Worm (Caenorhabditis elegans) whole organism, midembryonic: ENCODE measurements around the gene pudl-1.

Experiments
- cog-1 ChIP-seq: sonication (generic microtip); optimal IDR thresholded peaks from 2 replicates; lab custom pipeline; 2016; ENCODE audit warnings: missing genetic modification characterization, missing compliant biosample characterization
- med-1 ChIP-seq: sonication (generic microtip); optimal IDR thresholded peaks from 2 replicates; lab custom pipeline; 2017; ENCODE audit warnings: missing genetic modification characterization, mild to moderate bottlenecking, missing compliant biosample characterization, antibody characterized with exemption, missing genetic modification reagents; ENCODE audit not compliant: insufficient read depth
- ref-1 ChIP-seq: fragments of 200-800 bp; sonication (Bioruptor generic); conservative IDR thresholded peaks from 2 replicates; pipeline ENCODE4 v1.3.6; 2022; ENCODE audit warnings: missing genetic modification reagents, missing genetic modification characterization, missing compliant biosample characterization
- ztf-23 ChIP-seq: fragments of 200-800 bp; sonication (Bioruptor generic); IDR thresholded peaks from 2 replicates; pipeline ENCODE4 v1.3.6; 2022; ENCODE audit warnings: missing genetic modification reagents, missing genetic modification characterization, missing compliant biosample characterization
- ztf-29 ChIP-seq: fragments of 200-800 bp; sonication (Bioruptor generic); IDR thresholded peaks from 2 replicates; pipeline ENCODE4 v1.3.6; 2022; ENCODE audit warnings: missing genetic modification reagents, missing genetic modification characterization, missing compliant biosample characterization

- no peak for TF ChIP-seq cog-1 (tag; lab: Kevin White, UChicago)
- TF ChIP-seq ztf-29 (GFP tag; lab: Robert Waterston, UW) = no peak
- no peak for TF ChIP-seq med-1 (GFP tag; lab: Kevin White, UChicago)
- no peak for TF ChIP-seq ztf-23
- no peak for TF ChIP-seq ref-1 (GFP tag; lab: Robert Waterston, UW)
Observed at ce11 chrIV:2851625-2852024, 18.9 kb downstream of the pudl-1 start.
